Fruit fly (Drosophila melanogaster) Kc167 (cell line): ENCODE results near the gene 825-Oak.
"Not testable (repeated sequence)": the region's sequence is repeated elsewhere in the genome, so short reads cannot be mapped to it uniquely, and the experiment has no call there.

Source experiments
- Myc ChIP-seq: fragments of >200 bp; optimal IDR thresholded peaks from 2 replicates; lab custom pipeline; 2017; ENCODE audit warnings: missing external identifiers
- Sin3A ChIP-seq: fragments of >200 bp; optimal IDR thresholded peaks from 2 replicates; lab custom pipeline; 2018; ENCODE audit warnings: missing external identifiers
- h ChIP-seq: fragments of >200 bp; optimal IDR thresholded peaks from 3 replicates; lab custom pipeline; 2018; ENCODE audit warnings: missing external identifiers
- insv ChIP-seq: fragments of >200 bp; optimal IDR thresholded peaks from 3 replicates; lab custom pipeline; 2018; ENCODE audit warnings: missing external identifiers
- psq ChIP-seq: fragments of >200 bp; optimal IDR thresholded peaks from 2 replicates; lab custom pipeline; 2017; ENCODE audit warnings: missing external identifiers
- ttk ChIP-seq: sonication (Bioruptor generic); optimal IDR thresholded peaks from 2 replicates; lab custom pipeline; 2017; ENCODE audit warnings: missing external identifiers

825-Oak gene

dm6 chr3L:19472128-19472527 lies at the start of gene 825-Oak, which contains the start of gene CG12519:
TSS of gene 825-Oak (minus strand) at chr3L:19472228.
TSS of gene CG12519 (plus strand) at chr3L:19472491.
- not testable (repeated sequence) for TF ChIP-seq ttk, Sin3A, h (lab: Kevin White, UChicago)

dm6 chr3L:19521093-19521492 lies 49.1 kb upstream of the 825-Oak start:
- TF ChIP-seq Myc (lab: Kevin White, UChicago) = no peak
- TF ChIP-seq Sin3A (lab: Kevin White, UChicago) = no peak
- no peak for TF ChIP-seq h (lab: Kevin White, UChicago)
- TF ChIP-seq psq (lab: Kevin White, UChicago) = no peak
- TF ChIP-seq ttk (lab: Kevin White, UChicago) = no peak
- TF ChIP-seq insv = no peak

dm6 chr3L:19520645-19521044 lies 48.6 kb upstream of the 825-Oak start, which contains the start of gene Cpr76Bc:
TSS of gene Cpr76Bc (plus strand) at chr3L:19520945.
- TF ChIP-seq Sin3A (lab: Kevin White, UChicago) (no peak), h (lab: Kevin White, UChicago) (no peak), Myc (lab: Kevin White, UChicago) (no peak)

dm6 chr3L:19519349-19519748 lies 47.3 kb upstream of the 825-Oak start, which contains the start of gene Cpr76Bb:
TSS of gene Cpr76Bb (plus strand) at chr3L:19519649.
- TF ChIP-seq h (lab: Kevin White, UChicago) (no peak), insv (no peak), ttk (lab: Kevin White, UChicago) (no peak), Sin3A (lab: Kevin White, UChicago) (no peak), Myc (lab: Kevin White, UChicago) (no peak), psq (lab: Kevin White, UChicago) (no peak)

- TF ChIP-seq Myc (lab: Kevin White, UChicago) (no peak), ttk (lab: Kevin White, UChicago) (no peak), psq (lab: Kevin White, UChicago) (no peak), Sin3A (lab: Kevin White, UChicago) (no peak), h (lab: Kevin White, UChicago) (no peak), insv (no peak)
Measured at dm6 chr3L:19518232-19518631, 46.2 kb upstream of the 825-Oak start, which contains the start of gene Cpr76Ba. TSS of gene Cpr76Ba (minus strand) at chr3L:19518332.

dm6 chr3L:19516547-19516946 lies 44.5 kb upstream of the 825-Oak start:
- TF ChIP-seq insv (no peak), psq (lab: Kevin White, UChicago) (no peak), ttk (lab: Kevin White, UChicago) (no peak)

dm6 chr3L:19512672-19513071 lies 40.6 kb upstream of the 825-Oak start:
- TF ChIP-seq h (lab: Kevin White, UChicago) (no peak), Sin3A (lab: Kevin White, UChicago) (no peak), ttk (lab: Kevin White, UChicago) (no peak), insv (no peak), psq (lab: Kevin White, UChicago) (no peak), Myc (lab: Kevin White, UChicago) (no peak)

dm6 chr3L:19504719-19505118 lies 32.7 kb upstream of the 825-Oak start:
- no peak for TF ChIP-seq Sin3A (lab: Kevin White, UChicago)
- no peak for TF ChIP-seq h (lab: Kevin White, UChicago)
- no peak for TF ChIP-seq insv

- TF ChIP-seq insv (no peak), h (lab: Kevin White, UChicago) (no peak), ttk (lab: Kevin White, UChicago) (no peak)
Measured at dm6 chr3L:19503770-19504169, 31.7 kb upstream of the 825-Oak start, which contains the start of gene CG9452. TSS of gene CG9452 (minus strand) at chr3L:19503870.

- TF ChIP-seq Myc (lab: Kevin White, UChicago) = no peak
- TF ChIP-seq Sin3A (lab: Kevin White, UChicago) = no peak
- TF ChIP-seq ttk (lab: Kevin White, UChicago) = no peak
- no peak for TF ChIP-seq h (lab: Kevin White, UChicago)
- TF ChIP-seq psq (lab: Kevin White, UChicago) = no peak
- no peak for TF ChIP-seq insv
Measured at dm6 chr3L:19500698-19501097, 28.7 kb upstream of the 825-Oak start, which contains the start of gene CG9451. TSS of gene CG9451 (minus strand) at chr3L:19500798.

- no peak for TF ChIP-seq Myc (lab: Kevin White, UChicago)
- no peak for TF ChIP-seq Sin3A (lab: Kevin White, UChicago)
- TF ChIP-seq ttk (lab: Kevin White, UChicago) = no peak
- no peak for TF ChIP-seq insv
- TF ChIP-seq h (lab: Kevin White, UChicago) = no peak
- no peak for TF ChIP-seq psq (lab: Kevin White, UChicago)
Measured at dm6 chr3L:19499334-19499733, 27.3 kb upstream of the 825-Oak start.

- TF ChIP-seq psq (lab: Kevin White, UChicago) (no peak), Sin3A (lab: Kevin White, UChicago) (no peak), h (lab: Kevin White, UChicago) (no peak), insv (no peak), Myc (lab: Kevin White, UChicago) (no peak), ttk (lab: Kevin White, UChicago) (no peak)
Measured at dm6 chr3L:19497623-19498022, 25.6 kb upstream of the 825-Oak start, which contains the start of gene CG9449. TSS of gene CG9449 (minus strand) at chr3L:19497723.

- TF ChIP-seq ttk (lab: Kevin White, UChicago) (no peak), psq (lab: Kevin White, UChicago) (no peak), Myc (lab: Kevin White, UChicago) (no peak), Sin3A (lab: Kevin White, UChicago) (no peak), h (lab: Kevin White, UChicago) (no peak), insv (no peak)
Measured at dm6 chr3L:19497135-19497534, 25.1 kb upstream of the 825-Oak start.
